Worm (Caenorhabditis elegans): ENCODE results near the gene F52B11.2.

The F52B11.2 gene

DNA sequence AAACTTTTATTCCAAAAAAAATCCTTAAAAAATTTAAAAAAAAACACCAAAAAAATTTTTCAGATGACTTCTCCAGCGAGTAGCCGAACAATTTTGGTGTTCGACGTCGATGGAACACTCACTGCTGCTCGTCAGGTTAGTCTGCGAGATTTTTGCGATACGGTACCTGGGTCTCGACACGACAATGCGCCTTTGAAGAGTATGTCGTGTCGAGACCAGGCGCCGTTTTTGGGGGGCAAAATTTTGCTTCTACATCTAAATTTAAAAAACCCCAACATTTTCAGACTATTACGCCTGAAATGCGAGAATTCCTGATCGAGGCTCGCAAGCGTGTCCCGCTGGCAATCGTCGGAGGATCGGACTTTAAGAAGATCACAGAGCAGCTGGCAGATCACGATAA lies at the start of gene F52B11.2:
TSS of gene F52B11.2 (plus strand) at position 64 of the 400 bp plus-strand sequence.
- TF ChIP-seq Y53F4B.3 (GFP tag; IDR thresholded peaks at IDR 0.05): 0 out of 2 replicates have a peak, but pooled peaks have one; percentile 5
- TF ChIP-seq ztf-28 (GFP tag; IDR thresholded peaks at IDR 0.05): 0 out of 2 replicates have a peak, but pooled peaks have one; percentile 42
- 0 out of 2 replicates have a peak, but pooled peaks have one; percentile 72 for TF ChIP-seq ztf-25 (GFP tag; IDR thresholded peaks at IDR 0.05)
- peak; percentile 36 for TF ChIP-seq repo-1 (tag; optimal IDR thresholded peaks at IDR 0.05)
- TF ChIP-seq hlh-12 (tag; optimal IDR thresholded peaks at IDR 0.05): no peak
- TF ChIP-seq nfyb-1 (GFP tag; IDR thresholded peaks at IDR 0.05): peak; percentile 52; the same call in 1 of the 2 replicates
- TF ChIP-seq madf-6 (GFP tag; IDR thresholded peaks at IDR 0.05): 0 out of 2 replicates have a peak, but pooled peaks have one; percentile 10
- peak; percentile 22; the same call in 1 of the 2 replicates for TF ChIP-seq F33H1.4 (GFP tag; IDR thresholded peaks at IDR 0.05)
- TF ChIP-seq F49E8.2 (tag; optimal IDR thresholded peaks at IDR 0.05; ENCODE audit: insufficient read depth): peak; percentile 46
- TF ChIP-seq attf-6 (GFP tag; IDR thresholded peaks at IDR 0.05): 0 out of 2 replicates have a peak, but pooled peaks have one; percentile 67
- TF ChIP-seq nhr-27 (tag; optimal IDR thresholded peaks at IDR 0.05): peak; percentile 32
- peak; percentile 14 for TF ChIP-seq lin-54 (GFP tag; optimal IDR thresholded peaks at IDR 0.05)
- no peak for TF ChIP-seq snpc-4 (GFP tag; optimal IDR thresholded peaks at IDR 0.05)
- TF ChIP-seq snpc-4 (tag; optimal IDR thresholded peaks at IDR 0.05): peak in 2 of 4 experiments; percentile 7 to 63
- TF ChIP-seq hrde-1 (tag; optimal IDR thresholded peaks at IDR 0.05; ENCODE audit: borderline replicate concordance): peak; percentile 34
- 0 out of 2 replicates have a peak, but pooled peaks have one; percentile 37 for TF ChIP-seq ceh-58 (GFP tag; IDR thresholded peaks at IDR 0.05)
- TF ChIP-seq cebp-1 (GFP tag; IDR thresholded peaks at IDR 0.05): no peak
- TF ChIP-seq cebp-1 (tag; optimal IDR thresholded peaks at IDR 0.05): peak; percentile 17
- TF ChIP-seq F57A8.1 (GFP tag; optimal IDR thresholded peaks at IDR 0.05): no peak
- 0 out of 2 replicates have a peak, but pooled peaks have one; percentile 31 for TF ChIP-seq B0336.3 (GFP tag; IDR thresholded peaks at IDR 0.05)
- peak; percentile 81; the same call in 1 of the 2 replicates for TF ChIP-seq Y79H2A.3 (GFP tag; conservative IDR thresholded peaks at IDR 0.05)
- TF ChIP-seq let-526 (GFP tag; IDR thresholded peaks at IDR 0.05): 0 out of 2 replicates have a peak, but pooled peaks have one; percentile 26
- no peak for TF ChIP-seq F37B4.10 (GFP tag; IDR thresholded peaks at IDR 0.05)
- no peak for TF ChIP-seq madf-8 (GFP tag; conservative IDR thresholded peaks at IDR 0.05)
- TF ChIP-seq D2030.7 (GFP tag; IDR thresholded peaks at IDR 0.05): peak; percentile 33; the same call in 1 of the 2 replicates
- no peak for TF ChIP-seq Y67H2A.10 (GFP tag; conservative IDR thresholded peaks at IDR 0.05)
- no peak for TF ChIP-seq ceh-91 (GFP tag; IDR thresholded peaks at IDR 0.05)
- TF ChIP-seq pbrm-1 (GFP tag; IDR thresholded peaks at IDR 0.05): 0 out of 2 replicates have a peak, but pooled peaks have one; percentile 16
- TF ChIP-seq ceh-100 (GFP tag; IDR thresholded peaks at IDR 0.05): peak; percentile 19
- TF ChIP-seq dox-1 (GFP tag; IDR thresholded peaks at IDR 0.05): no peak
- no peak for TF ChIP-seq unc-130 (GFP tag; optimal IDR thresholded peaks at IDR 0.05)
- peak; percentile 8 for TF ChIP-seq chd-7 (tag; optimal IDR thresholded peaks at IDR 0.05)

DNA sequence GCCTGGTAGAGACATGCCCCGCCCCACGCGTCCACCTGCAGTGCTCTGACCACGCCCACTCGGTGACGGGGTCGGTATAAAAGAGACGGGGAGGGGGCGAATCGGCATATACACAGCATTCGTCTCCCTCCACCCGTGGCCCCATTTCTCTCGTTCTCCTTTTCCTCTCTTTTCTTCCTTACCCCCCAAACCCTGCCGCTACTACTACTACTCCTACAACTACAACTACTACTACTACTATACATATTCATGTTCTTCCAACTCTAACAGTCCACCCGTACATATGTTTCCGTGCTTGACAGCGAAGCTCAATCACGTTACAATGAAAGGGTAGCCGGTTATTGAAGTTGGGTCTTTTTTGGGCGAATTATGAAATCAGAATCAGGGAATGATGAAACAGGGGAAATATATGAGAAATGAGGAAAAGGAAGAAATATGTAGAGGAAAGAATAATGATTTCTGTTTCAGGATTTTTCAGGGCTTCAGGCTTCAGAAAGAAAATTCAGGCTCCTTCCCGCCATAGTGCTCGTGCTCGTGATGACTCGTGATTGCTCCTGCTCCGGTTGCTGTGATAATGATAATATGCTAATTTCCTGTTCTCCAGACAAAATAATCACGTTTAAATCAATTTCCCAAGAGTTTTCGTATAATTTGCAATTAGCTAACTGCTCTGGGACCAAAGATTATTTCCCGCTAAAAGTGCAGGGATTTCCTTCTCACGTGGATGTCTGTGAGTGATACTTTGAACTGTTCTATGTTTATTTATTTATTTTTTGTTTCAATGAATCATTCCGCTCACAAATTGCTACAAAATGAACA lies 49.4 kb upstream of the F52B11.2 start:
- TF ChIP-seq B0336.3 (GFP tag; IDR thresholded peaks at IDR 0.05) (peak; percentile 65), repo-1 (tag; optimal IDR thresholded peaks at IDR 0.05) (peak; percentile 77), ama-1 (optimal IDR thresholded peaks at IDR 0.05) (peak; percentile 100), ama-1 (GFP tag; optimal IDR thresholded peaks at IDR 0.05) (peak in 1 of 2 experiments; percentile 70), nhr-80 (tag; optimal IDR thresholded peaks at IDR 0.05) (no peak), lin-26 (GFP tag; IDR thresholded peaks at IDR 0.05) (peak; percentile 49; the same call in 1 of the 2 replicates), lsy-27 (tag; optimal IDR thresholded peaks at IDR 0.05; ENCODE audit: borderline replicate concordance, insufficient read depth) (no peak), ekl-4 (GFP tag; IDR thresholded peaks at IDR 0.05) (peak; percentile 40; the same call in 1 of the 2 replicates), ztf-22 (GFP tag; optimal IDR thresholded peaks at IDR 0.05) (no peak), rcor-1 (GFP tag; IDR thresholded peaks at IDR 0.05) (peak; percentile 48), ceh-27 (GFP tag; optimal IDR thresholded peaks at IDR 0.05) (peak; percentile 44), ztf-18 (tag; optimal IDR thresholded peaks at IDR 0.05) (no peak), rpc-1 (optimal IDR thresholded peaks at IDR 0.05) (no peak), rpc-1 (tag; optimal IDR thresholded peaks at IDR 0.05) (no peak), Y53F4B.3 (GFP tag; IDR thresholded peaks at IDR 0.05) (no peak), atf-7 (tag; optimal IDR thresholded peaks at IDR 0.05) (peak; percentile 60), K12H6.12 (tag; optimal IDR thresholded peaks at IDR 0.05) (peak; percentile 69), F49E8.2 (tag; optimal IDR thresholded peaks at IDR 0.05; ENCODE audit: insufficient read depth) (no peak), dpff-1 (tag; optimal IDR thresholded peaks at IDR 0.05) (peak; percentile 91)

Measured in whole organism, young adult.